Fruit fly (Drosophila melanogaster): ENCODE results near the gene CG5172.
A peak's percentile ranks its signal among the peaks of the same experiment; 100 is the strongest.

The CG5172 gene

DNA sequence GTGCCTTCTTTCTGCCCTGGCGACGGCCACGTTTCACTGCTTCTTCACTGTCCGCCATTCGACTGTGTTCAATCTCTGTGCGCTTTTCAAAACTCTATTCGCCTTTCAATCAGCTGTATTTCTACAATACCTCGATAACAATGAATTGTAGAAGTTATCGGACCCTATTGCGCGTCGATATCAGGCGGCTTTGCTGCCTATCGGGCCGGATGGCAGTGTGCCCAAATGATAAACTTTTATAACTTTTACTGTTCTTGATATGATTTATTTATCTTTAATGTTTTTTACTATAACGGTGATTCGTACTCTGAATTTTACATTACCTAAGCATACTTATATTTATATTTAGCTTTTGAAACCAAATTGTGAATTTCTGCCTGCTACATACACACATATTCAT is 23.6 kb downstream of the CG5172 start, which contains the start of gene CG8915:
TSS of gene CG8915 (minus strand) at position 148 of the 400 bp plus-strand sequence.
- no peak for TF ChIP-seq Pif1A (GFP tag; optimal IDR thresholded peaks at IDR 0.05)
- TF ChIP-seq fd96Ca (GFP tag; IDR thresholded peaks at IDR 0.05): no peak
- TF ChIP-seq rn (GFP tag; IDR thresholded peaks at IDR 0.05): no peak
- no peak for TF ChIP-seq CG12605 (GFP tag; IDR thresholded peaks at IDR 0.05)
- TF ChIP-seq Snoo (tag; optimal IDR thresholded peaks at IDR 0.05): no peak
- TF ChIP-seq D1 (tag; optimal IDR thresholded peaks at IDR 0.05): no peak
- TF ChIP-seq CG14655 (GFP tag; optimal IDR thresholded peaks at IDR 0.05): no peak
- no peak for TF ChIP-seq CG9948 (tag; optimal IDR thresholded peaks at IDR 0.05)
- no peak for TF ChIP-seq CG13204 (GFP tag; optimal IDR thresholded peaks at IDR 0.05)
- no peak for TF ChIP-seq CG4496 (GFP tag; IDR thresholded peaks at IDR 0.05)
- TF ChIP-seq CG15710 (tag; optimal IDR thresholded peaks at IDR 0.05): no peak
- TF ChIP-seq gl (tag; optimal IDR thresholded peaks at IDR 0.05): no peak
- no peak for TF ChIP-seq CG10348 (GFP tag; IDR thresholded peaks at IDR 0.05)
- TF ChIP-seq CG34367 (tag; optimal IDR thresholded peaks at IDR 0.05): no peak
- TF ChIP-seq Pif1B (GFP tag; optimal IDR thresholded peaks at IDR 0.05): no peak
- TF ChIP-seq Ets98B (GFP tag; IDR thresholded peaks at IDR 0.05): no peak
- no peak for TF ChIP-seq CG17806 (tag; optimal IDR thresholded peaks at IDR 0.05)
- no peak for TF ChIP-seq CG8301 (tag; optimal IDR thresholded peaks at IDR 0.05)
- no peak for TF ChIP-seq CG32121 (GFP tag; IDR thresholded peaks at IDR 0.05)
- TF ChIP-seq EcR (GFP tag; optimal IDR thresholded peaks at IDR 0.05): no peak

DNA sequence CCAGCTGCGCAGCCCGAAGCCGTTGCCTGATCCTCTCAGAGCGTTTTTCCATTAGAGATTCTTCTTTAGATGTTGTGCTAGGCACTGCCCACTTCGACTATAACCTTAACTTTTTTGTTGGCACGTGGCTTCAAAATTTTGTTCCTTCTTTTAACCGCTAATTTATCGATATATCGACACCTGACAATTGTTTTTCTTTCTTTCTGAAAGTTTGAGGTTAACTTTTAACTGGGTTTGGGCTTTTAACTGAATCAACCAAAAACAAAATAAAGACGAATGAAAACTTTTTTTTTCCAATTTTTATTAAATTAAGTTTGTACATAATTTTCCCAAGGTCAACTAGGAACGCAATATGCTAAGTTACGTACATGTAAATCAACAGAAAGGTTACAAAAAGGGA is 25.7 kb downstream of the CG5172 start, which contains the start of gene CG42854:
TSS of gene CG42854 (minus strand) at position 101 of the 400 bp plus-strand sequence.
- no peak for TF ChIP-seq CG32121 (GFP tag; IDR thresholded peaks at IDR 0.05)
- TF ChIP-seq CG9948 (tag; optimal IDR thresholded peaks at IDR 0.05): no peak
- no peak for TF ChIP-seq gl (tag; optimal IDR thresholded peaks at IDR 0.05)
- no peak for TF ChIP-seq Pif1B (GFP tag; optimal IDR thresholded peaks at IDR 0.05)
- TF ChIP-seq CG8301 (tag; optimal IDR thresholded peaks at IDR 0.05): no peak
- no peak for TF ChIP-seq Ets98B (GFP tag; IDR thresholded peaks at IDR 0.05)
- TF ChIP-seq EcR (GFP tag; optimal IDR thresholded peaks at IDR 0.05): no peak
- TF ChIP-seq CG12605 (GFP tag; IDR thresholded peaks at IDR 0.05): no peak
- no peak for TF ChIP-seq CG17806 (tag; optimal IDR thresholded peaks at IDR 0.05)
- no peak for TF ChIP-seq D1 (tag; optimal IDR thresholded peaks at IDR 0.05)
- TF ChIP-seq CG34367 (tag; optimal IDR thresholded peaks at IDR 0.05): no peak
- TF ChIP-seq CG14655 (GFP tag; optimal IDR thresholded peaks at IDR 0.05): no peak
- no peak for TF ChIP-seq rn (GFP tag; IDR thresholded peaks at IDR 0.05)
- no peak for TF ChIP-seq CG10348 (GFP tag; IDR thresholded peaks at IDR 0.05)
- no peak for TF ChIP-seq fd96Ca (GFP tag; IDR thresholded peaks at IDR 0.05)
- no peak for TF ChIP-seq Snoo (tag; optimal IDR thresholded peaks at IDR 0.05)
- TF ChIP-seq CG13204 (GFP tag; optimal IDR thresholded peaks at IDR 0.05): no peak
- TF ChIP-seq CG8159 (tag; optimal IDR thresholded peaks at IDR 0.05): no peak
- no peak for TF ChIP-seq Pif1A (GFP tag; optimal IDR thresholded peaks at IDR 0.05)
- no peak for TF ChIP-seq CG4496 (GFP tag; IDR thresholded peaks at IDR 0.05)

DNA sequence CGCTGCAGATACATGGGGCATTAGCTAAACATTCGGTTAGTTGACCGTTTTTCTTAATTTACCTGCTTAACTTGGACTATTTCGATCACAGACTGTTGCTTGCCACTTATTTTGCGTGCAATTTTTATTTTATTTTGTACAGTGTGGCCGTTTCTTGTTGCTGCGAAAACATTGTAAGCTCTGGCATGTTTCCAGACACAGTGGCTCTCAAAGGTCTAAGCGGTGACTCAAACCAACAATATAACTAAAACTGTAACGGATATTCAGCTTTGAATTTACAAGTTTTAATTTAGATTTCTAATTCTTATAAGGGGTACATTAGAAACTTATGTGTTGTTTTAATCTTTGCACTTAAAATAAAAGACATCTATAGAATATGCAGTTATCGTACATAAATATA is 28.1 kb downstream of the CG5172 start, which contains the start of gene CG8675:
TSS of gene CG8675 (minus strand) at position 177 of the 400 bp plus-strand sequence.
- no peak for TF ChIP-seq CG8301 (tag; optimal IDR thresholded peaks at IDR 0.05)
- TF ChIP-seq CG14655 (GFP tag; optimal IDR thresholded peaks at IDR 0.05): no peak
- TF ChIP-seq CG17806 (tag; optimal IDR thresholded peaks at IDR 0.05): no peak
- no peak for TF ChIP-seq fd96Ca (GFP tag; IDR thresholded peaks at IDR 0.05)
- no peak for TF ChIP-seq D1 (tag; optimal IDR thresholded peaks at IDR 0.05)
- TF ChIP-seq CG32121 (GFP tag; IDR thresholded peaks at IDR 0.05): no peak
- TF ChIP-seq CG10348 (GFP tag; IDR thresholded peaks at IDR 0.05): no peak
- TF ChIP-seq CG34367 (tag; optimal IDR thresholded peaks at IDR 0.05): no peak
- no peak for TF ChIP-seq EcR (GFP tag; optimal IDR thresholded peaks at IDR 0.05)
- no peak for TF ChIP-seq Pif1A (GFP tag; optimal IDR thresholded peaks at IDR 0.05)

DNA sequence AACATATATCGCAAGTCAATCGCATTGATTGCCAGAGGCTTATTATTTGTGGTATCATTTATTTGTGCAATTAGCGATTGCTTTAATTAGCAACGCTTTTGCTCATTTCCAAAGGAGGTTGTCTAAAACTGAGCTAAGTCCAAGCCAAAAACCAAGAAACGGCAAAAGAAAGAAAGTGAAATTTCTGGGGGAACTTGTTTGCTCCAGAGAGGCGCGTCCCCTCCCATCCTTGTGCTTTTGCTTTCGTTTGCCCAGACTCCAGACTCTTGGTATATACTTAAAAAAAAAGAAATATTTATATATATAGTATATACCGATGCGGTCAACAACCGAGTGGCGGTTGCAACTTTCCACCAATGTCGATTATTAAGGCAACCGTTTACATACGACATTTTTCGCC is 32.9 kb downstream of the CG5172 start:
- no peak for TF ChIP-seq EcR (GFP tag; optimal IDR thresholded peaks at IDR 0.05)
- peak; percentile 24 for TF ChIP-seq CG14655 (GFP tag; optimal IDR thresholded peaks at IDR 0.05)

DNA sequence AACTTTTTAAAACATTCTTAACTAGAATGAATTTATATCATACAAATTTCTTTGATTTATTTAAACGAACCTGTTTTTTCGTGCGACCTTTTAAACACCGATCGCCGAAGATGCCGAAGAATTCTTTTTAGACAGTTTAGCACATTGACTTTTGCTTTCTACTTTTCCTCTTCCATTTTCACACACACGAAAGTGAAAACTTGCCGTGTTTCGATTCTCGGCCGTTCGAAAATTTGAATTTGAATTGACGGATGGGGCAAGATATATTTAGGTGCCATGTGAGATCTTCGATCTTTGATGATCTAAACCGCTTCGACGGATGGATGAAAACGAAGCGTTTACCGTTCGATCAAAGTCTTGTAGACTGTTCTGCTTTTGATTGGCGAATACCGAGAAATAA is 34.4 kb downstream of the CG5172 start:
- TF ChIP-seq Ets98B (GFP tag; IDR thresholded peaks at IDR 0.05) (no peak), CG4496 (GFP tag; IDR thresholded peaks at IDR 0.05) (no peak), CG32121 (GFP tag; IDR thresholded peaks at IDR 0.05) (no peak), CG8301 (tag; optimal IDR thresholded peaks at IDR 0.05) (no peak), CG9948 (tag; optimal IDR thresholded peaks at IDR 0.05) (no peak), CG14655 (GFP tag; optimal IDR thresholded peaks at IDR 0.05) (no peak), CG15710 (tag; optimal IDR thresholded peaks at IDR 0.05) (no peak), Pif1B (GFP tag; optimal IDR thresholded peaks at IDR 0.05) (no peak), CG8159 (tag; optimal IDR thresholded peaks at IDR 0.05) (no peak), rn (GFP tag; IDR thresholded peaks at IDR 0.05) (no peak), fd96Ca (GFP tag; IDR thresholded peaks at IDR 0.05) (no peak), CG13204 (GFP tag; optimal IDR thresholded peaks at IDR 0.05) (no peak), CG34367 (tag; optimal IDR thresholded peaks at IDR 0.05) (no peak), CG17806 (tag; optimal IDR thresholded peaks at IDR 0.05) (no peak), CG12605 (GFP tag; IDR thresholded peaks at IDR 0.05) (no peak), Pif1A (GFP tag; optimal IDR thresholded peaks at IDR 0.05) (no peak)

DNA sequence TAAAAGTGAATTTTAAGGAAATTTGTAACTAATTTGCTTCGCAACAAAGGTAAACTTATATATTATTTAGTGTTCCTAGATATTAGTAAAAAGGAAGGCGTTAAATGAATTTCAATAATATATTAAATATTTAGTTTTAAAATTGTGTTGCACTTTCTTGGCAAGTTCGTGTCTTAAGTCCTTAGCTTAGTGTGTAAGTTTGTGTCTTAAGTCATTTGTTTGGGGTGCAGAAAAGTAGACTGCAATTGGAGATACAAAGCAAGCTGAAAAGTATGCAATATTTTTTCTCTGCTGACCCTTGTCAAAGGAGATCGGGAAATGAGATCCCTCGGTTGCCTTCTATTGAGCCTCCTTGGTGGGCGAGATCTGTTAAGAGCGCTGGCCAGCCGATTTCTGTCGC is 40.8 kb downstream of the CG5172 start:
- no peak for TF ChIP-seq CG34367 (tag; optimal IDR thresholded peaks at IDR 0.05)
- TF ChIP-seq CG15710 (tag; optimal IDR thresholded peaks at IDR 0.05): no peak
- TF ChIP-seq CG12605 (GFP tag; IDR thresholded peaks at IDR 0.05): no peak
- no peak for TF ChIP-seq Snoo (tag; optimal IDR thresholded peaks at IDR 0.05)
- TF ChIP-seq Pif1B (GFP tag; optimal IDR thresholded peaks at IDR 0.05): no peak
- TF ChIP-seq Pif1A (GFP tag; optimal IDR thresholded peaks at IDR 0.05): no peak
- TF ChIP-seq Ets98B (GFP tag; IDR thresholded peaks at IDR 0.05): no peak
- TF ChIP-seq CG4496 (GFP tag; IDR thresholded peaks at IDR 0.05): no peak
- TF ChIP-seq CG13204 (GFP tag; optimal IDR thresholded peaks at IDR 0.05): no peak
- TF ChIP-seq fd96Ca (GFP tag; IDR thresholded peaks at IDR 0.05): no peak
- no peak for TF ChIP-seq CG9948 (tag; optimal IDR thresholded peaks at IDR 0.05)
- TF ChIP-seq CG17806 (tag; optimal IDR thresholded peaks at IDR 0.05): no peak
- no peak for TF ChIP-seq D1 (tag; optimal IDR thresholded peaks at IDR 0.05)
- TF ChIP-seq CG10348 (GFP tag; IDR thresholded peaks at IDR 0.05): no peak

All from whole organism, pupa.